Worm (Caenorhabditis elegans): ENCODE results near the gene Y119D3B.21.

The Y119D3B.21 gene

DNA sequence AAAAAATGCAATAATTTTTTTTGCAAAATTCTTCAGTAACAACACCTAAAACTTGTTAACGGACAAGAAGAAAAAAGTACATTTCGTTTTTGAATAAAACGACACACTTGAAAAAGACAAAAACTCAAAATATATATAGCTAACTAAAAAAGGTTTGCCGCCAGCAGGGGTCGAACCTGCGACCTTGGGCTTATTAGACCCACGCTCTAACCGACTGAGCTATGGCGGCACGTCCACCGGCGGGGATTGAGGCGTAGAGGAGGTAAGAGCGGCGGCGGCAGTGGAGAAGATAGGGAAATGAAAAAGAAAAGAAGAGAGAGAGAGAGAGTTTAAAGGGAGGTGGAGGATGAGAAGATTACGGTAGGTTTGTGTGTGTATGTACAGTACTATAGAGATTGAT is 3.4 kb downstream of the Y119D3B.21 start (continued):
- no peak for TF ChIP-seq snpc-1.1 (tag; optimal IDR thresholded peaks at IDR 0.05; ENCODE audit: insufficient read depth)
- no peak for TF ChIP-seq repo-1 (tag; optimal IDR thresholded peaks at IDR 0.05)
- TF ChIP-seq akir-1 (GFP tag; optimal IDR thresholded peaks at IDR 0.05), result no peak
- no peak for TF ChIP-seq mes-4 (tag; optimal IDR thresholded peaks at IDR 0.05)
- no peak for TF ChIP-seq F52B5.7 (tag; optimal IDR thresholded peaks at IDR 0.05)
- TF ChIP-seq ztf-26 (tag; optimal IDR thresholded peaks at IDR 0.05), result peak; percentile 13
- no peak for TF ChIP-seq madf-6 (GFP tag; IDR thresholded peaks at IDR 0.05)
- TF ChIP-seq ceh-100 (GFP tag; IDR thresholded peaks at IDR 0.05), result no peak
- TF ChIP-seq madf-10 (tag; optimal IDR thresholded peaks at IDR 0.05), result no peak
- TF ChIP-seq tlf-1 (GFP tag; optimal IDR thresholded peaks at IDR 0.05), result no peak
- TF ChIP-seq aptf-2 (GFP tag; conservative IDR thresholded peaks at IDR 0.05), result no peak
- no peak for TF ChIP-seq let-526 (GFP tag; IDR thresholded peaks at IDR 0.05)
- no peak for TF ChIP-seq F37B4.10 (GFP tag; IDR thresholded peaks at IDR 0.05)
- no peak for TF ChIP-seq F55B11.4 (tag; optimal IDR thresholded peaks at IDR 0.05; ENCODE audit: borderline replicate concordance, insufficient read depth)
- peak; percentile 49; the same call in 1 of the 2 replicates for TF ChIP-seq zfh-2 (GFP tag; conservative IDR thresholded peaks at IDR 0.05)
- no peak for TF ChIP-seq B0035.1 (tag; optimal IDR thresholded peaks at IDR 0.05)
- no peak for TF ChIP-seq T26A5.8 (tag; optimal IDR thresholded peaks at IDR 0.05)
- no peak for TF ChIP-seq aptf-3 (GFP tag; IDR thresholded peaks at IDR 0.05)
- no peak for TF ChIP-seq C06A6.2 (GFP tag; conservative IDR thresholded peaks at IDR 0.05)
- TF ChIP-seq rec-8 (tag; optimal IDR thresholded peaks at IDR 0.05), result no peak
- no peak for TF ChIP-seq nfya-1 (tag; optimal IDR thresholded peaks at IDR 0.05; ENCODE audit: borderline replicate concordance, insufficient read depth)
- no peak for TF ChIP-seq bed-1 (GFP tag; IDR thresholded peaks at IDR 0.05)
- peak; percentile 42 for TF ChIP-seq ztf-18 (tag; optimal IDR thresholded peaks at IDR 0.05)
- peak in 1 of 2 experiments; percentile 57 for TF ChIP-seq let-607 (tag; optimal IDR thresholded peaks at IDR 0.05)
- no peak for TF ChIP-seq attf-6 (GFP tag; IDR thresholded peaks at IDR 0.05)
- no peak for TF ChIP-seq ztf-28 (GFP tag; IDR thresholded peaks at IDR 0.05)
- TF ChIP-seq nhr-27 (tag; optimal IDR thresholded peaks at IDR 0.05), result no peak
- TF ChIP-seq sea-2 (GFP tag; IDR thresholded peaks at IDR 0.05), result no peak
- no peak for TF ChIP-seq hmg-20 (GFP tag; IDR thresholded peaks at IDR 0.05)
- no peak for TF ChIP-seq hlh-12 (tag; optimal IDR thresholded peaks at IDR 0.05)
- TF ChIP-seq mcd-1 (GFP tag; IDR thresholded peaks at IDR 0.05), result peak; percentile 42
- peak; percentile 59 for TF ChIP-seq rpc-1 (optimal IDR thresholded peaks at IDR 0.05)
- peak; percentile 78 for TF ChIP-seq rpc-1 (tag; optimal IDR thresholded peaks at IDR 0.05)
- TF ChIP-seq nhr-179 (tag; optimal IDR thresholded peaks at IDR 0.05), result no peak
- TF ChIP-seq madf-8 (GFP tag; conservative IDR thresholded peaks at IDR 0.05), result no peak
- TF ChIP-seq ZK185.1 (tag; optimal IDR thresholded peaks at IDR 0.05; ENCODE audit: poor library complexity, severe bottlenecking), result no peak
- peak; percentile 25 for TF ChIP-seq mxl-1 (tag; optimal IDR thresholded peaks at IDR 0.05)
- TF ChIP-seq tbp1 (GFP tag; optimal IDR thresholded peaks at IDR 0.05), result peak; percentile 91
- TF ChIP-seq egrh-3 (GFP tag; IDR thresholded peaks at IDR 0.05), result peak; percentile 52
- TF ChIP-seq ztf-6 (GFP tag; IDR thresholded peaks at IDR 0.05), result no peak
- no peak for TF ChIP-seq madf-3 (GFP tag; IDR thresholded peaks at IDR 0.05)

DNA sequence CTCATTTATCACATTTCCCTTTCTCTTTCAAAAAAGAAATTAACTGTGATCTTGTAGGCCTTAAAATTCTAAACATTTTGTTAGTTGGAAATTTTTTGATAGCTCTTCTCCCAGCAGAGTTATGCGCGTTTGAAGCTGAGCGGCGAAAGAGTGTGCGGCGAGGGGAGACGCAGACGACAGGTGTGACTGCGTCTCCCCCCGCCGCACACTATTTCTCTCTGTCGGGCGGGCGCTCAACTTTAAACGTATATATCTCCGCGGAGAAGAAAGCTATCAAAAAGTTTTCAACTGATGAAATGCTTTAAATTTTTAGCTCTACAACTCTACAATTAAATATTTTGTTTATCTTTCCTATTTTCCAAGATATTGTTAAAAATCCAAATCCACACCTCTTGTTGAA is 4.2 kb downstream of the Y119D3B.21 start:
- TF ChIP-seq B0336.3 (GFP tag; IDR thresholded peaks at IDR 0.05) (no peak), ama-1 (optimal IDR thresholded peaks at IDR 0.05) (no peak), ama-1 (GFP tag; optimal IDR thresholded peaks at IDR 0.05) (no peak), F23B12.7 (tag; optimal IDR thresholded peaks at IDR 0.05; ENCODE audit: insufficient read depth) (no peak), hmg-1.2 (GFP tag; IDR thresholded peaks at IDR 0.05) (peak; percentile 97), egrh-3 (GFP tag; IDR thresholded peaks at IDR 0.05) (peak; percentile 10; the same call in 1 of the 2 replicates), lsy-27 (tag; optimal IDR thresholded peaks at IDR 0.05; ENCODE audit: borderline replicate concordance, insufficient read depth) (no peak)

Measured in whole organism, young adult.